Worm (Caenorhabditis elegans): Measurements from ENCODE around the gene oac-57.

- TF ChIP-seq ztf-11 (tag; optimal IDR thresholded peaks at IDR 0.05) = no peak
- no peak for TF ChIP-seq mab-9 (GFP tag; IDR thresholded peaks at IDR 0.05)
- no peak for TF ChIP-seq egl-27 (tag; optimal IDR thresholded peaks at IDR 0.05)
- TF ChIP-seq unc-130 (tag; optimal IDR thresholded peaks at IDR 0.05) = no peak
- no peak for TF ChIP-seq ces-1 (GFP tag; optimal IDR thresholded peaks at IDR 0.05)
Observed at ce11 chrIV:12349639-12350038, 42.0 kb upstream of the oac-57 start, which contains the start of gene best-22.
